Fruit fly (Drosophila melanogaster): ENCODE measurements around the gene CG12016.

- no peak for TF ChIP-seq D1 (tag; optimal IDR thresholded peaks at IDR 0.05)
- peak; percentile 16 for TF ChIP-seq EcR (GFP tag; optimal IDR thresholded peaks at IDR 0.05)
- no peak for TF ChIP-seq CG10348 (GFP tag; IDR thresholded peaks at IDR 0.05)
- no peak for TF ChIP-seq fd96Ca (GFP tag; IDR thresholded peaks at IDR 0.05)
- no peak for TF ChIP-seq gl (tag; optimal IDR thresholded peaks at IDR 0.05)
Observed at dm6 chr3L:3315288-3315687, 4.1 kb upstream of the CG12016 start, which contains the start of gene Drsl4.
